Fruit fly (Drosophila melanogaster) ovary, adult (tissue): ENCODE results near the gene bard.

Source experiments
- CG17801 ChIP-seq: fragments of 200-800 bp; optimal IDR thresholded peaks from 2 replicates; lab custom pipeline; 2019; ENCODE audit warnings: missing biosample characterization, mild to moderate bottlenecking, missing genetic modification characterization, moderate library complexity; ENCODE audit not compliant: partially characterized antibody

bard gene

dm6 chr3R:18088238-18088637 lies 7.4 kb downstream of the bard start:
- TF ChIP-seq CG17801 (GFP tag; lab: Kevin White, UChicago) = no peak

- TF ChIP-seq CG17801 (GFP tag; lab: Kevin White, UChicago) = no peak
Observed at dm6 chr3R:18089448-18089847, 8.6 kb downstream of the bard start.

DNA sequence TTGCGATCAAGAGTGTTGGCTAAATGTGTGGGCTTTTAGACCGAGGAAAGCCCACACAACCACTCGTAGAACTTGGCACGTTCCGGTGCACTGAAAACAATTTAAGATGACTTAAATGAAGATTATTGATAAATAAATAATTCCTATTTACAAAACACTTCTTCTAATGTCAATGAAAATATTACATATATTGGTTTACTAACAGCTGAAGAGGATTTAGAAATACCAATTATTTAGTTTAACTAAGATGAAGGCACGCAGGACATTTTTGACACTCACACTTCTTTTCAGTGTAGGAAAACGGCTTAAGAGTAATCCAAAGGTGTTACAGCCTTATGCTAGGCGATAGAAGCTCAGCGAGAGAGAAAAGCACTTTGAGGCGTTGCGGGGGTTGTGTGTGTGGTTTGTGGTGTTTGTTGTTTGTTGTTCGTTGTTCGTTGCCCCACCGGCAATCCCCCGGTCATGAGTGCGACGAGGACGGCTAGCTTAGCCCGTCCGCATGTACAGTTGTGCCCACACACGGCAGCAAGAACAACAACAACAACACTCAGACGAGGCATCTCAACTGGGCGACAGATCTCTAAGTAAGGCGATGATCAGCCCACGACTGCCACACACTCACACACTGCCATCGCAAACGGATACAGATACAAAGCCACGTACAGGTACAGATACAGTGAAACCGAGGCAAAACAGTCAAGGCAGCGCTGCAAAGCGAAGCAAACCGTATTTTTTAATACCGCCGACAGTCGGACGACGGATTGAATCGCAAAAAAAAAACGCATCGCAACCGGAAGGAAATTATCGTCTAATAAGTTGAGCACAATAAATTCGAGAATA lies 9.4 kb downstream of the bard start, which contains the start of gene sr:
Gene sr, plus strand, starts transcription at position 790 of the 840 bp plus-strand sequence.
- TF ChIP-seq CG17801 (GFP tag; lab: Kevin White, UChicago) = no peak

dm6 chr3R:18094649-18095048 lies 13.8 kb downstream of the bard start:
- no peak for TF ChIP-seq CG17801 (GFP tag; lab: Kevin White, UChicago)

dm6 chr3R:18097531-18097930 lies 16.7 kb downstream of the bard start:
- TF ChIP-seq CG17801 (GFP tag; lab: Kevin White, UChicago) = no peak

- no peak for TF ChIP-seq CG17801 (GFP tag; lab: Kevin White, UChicago)
Observed at dm6 chr3R:18103196-18103809, 22.5 kb downstream of the bard start.

dm6 chr3R:18104261-18104792 lies 23.5 kb downstream of the bard start:
- TF ChIP-seq CG17801 (GFP tag; lab: Kevin White, UChicago) = no peak

DNA sequence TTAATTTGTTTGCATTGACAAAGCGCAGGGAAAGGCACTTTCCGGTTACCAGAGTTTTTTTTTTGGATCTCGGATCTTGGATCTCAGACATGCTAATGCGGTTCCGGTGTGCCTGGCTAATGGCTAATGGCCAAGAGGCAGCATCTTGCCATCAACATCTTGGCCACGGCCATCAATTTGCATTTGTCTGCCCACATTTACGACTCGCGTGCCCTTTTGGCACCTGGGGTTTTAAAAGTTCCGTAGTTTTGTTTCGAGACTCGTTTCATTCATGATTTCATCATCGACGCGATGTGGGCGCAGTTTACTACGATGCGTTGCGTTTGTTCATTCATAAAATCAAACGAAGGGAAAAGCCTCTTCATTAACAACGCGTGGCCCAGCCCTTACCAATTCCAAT lies 25.3 kb downstream of the bard start:
- TF ChIP-seq CG17801 (GFP tag; lab: Kevin White, UChicago) = no peak

DNA sequence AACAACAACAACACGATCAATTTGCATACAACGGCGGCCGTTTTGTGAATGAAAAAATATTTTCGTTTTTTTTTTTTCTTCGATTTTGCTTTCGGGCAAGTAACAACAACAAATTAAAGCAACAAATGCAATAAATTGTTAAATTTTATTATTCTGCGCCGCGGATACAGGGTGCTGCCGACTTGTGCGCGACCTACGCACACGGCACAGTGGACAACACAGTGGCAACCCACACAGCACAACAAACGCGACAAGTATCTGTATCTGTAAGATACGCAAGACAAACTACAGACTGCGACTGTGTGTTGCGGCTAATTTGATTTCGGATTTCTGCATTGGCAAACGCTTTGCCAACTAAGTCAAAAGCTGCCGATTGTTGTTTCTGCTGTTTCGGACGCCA lies 26.7 kb downstream of the bard start:
- no peak for TF ChIP-seq CG17801 (GFP tag; lab: Kevin White, UChicago)

DNA sequence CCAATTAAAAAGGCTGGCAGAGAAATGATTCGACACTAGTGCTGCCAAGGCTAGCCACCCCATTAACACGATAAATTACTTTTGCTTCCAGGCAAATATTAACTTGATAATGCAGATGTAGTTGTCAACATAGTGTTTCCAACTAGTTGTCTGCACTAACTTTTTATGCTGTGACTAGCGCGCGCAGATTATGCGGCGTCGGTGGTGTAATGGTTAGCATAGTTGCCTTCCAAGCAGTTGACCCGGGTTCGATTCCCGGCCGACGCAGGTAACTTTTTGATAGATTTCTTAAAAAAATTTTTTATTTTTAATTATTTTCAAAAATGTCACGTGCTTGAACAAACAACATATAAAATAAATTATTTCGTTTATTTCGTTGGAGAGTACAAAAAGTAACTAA lies 27.6 kb downstream of the bard start:
- TF ChIP-seq CG17801 (GFP tag; lab: Kevin White, UChicago) = no peak

DNA sequence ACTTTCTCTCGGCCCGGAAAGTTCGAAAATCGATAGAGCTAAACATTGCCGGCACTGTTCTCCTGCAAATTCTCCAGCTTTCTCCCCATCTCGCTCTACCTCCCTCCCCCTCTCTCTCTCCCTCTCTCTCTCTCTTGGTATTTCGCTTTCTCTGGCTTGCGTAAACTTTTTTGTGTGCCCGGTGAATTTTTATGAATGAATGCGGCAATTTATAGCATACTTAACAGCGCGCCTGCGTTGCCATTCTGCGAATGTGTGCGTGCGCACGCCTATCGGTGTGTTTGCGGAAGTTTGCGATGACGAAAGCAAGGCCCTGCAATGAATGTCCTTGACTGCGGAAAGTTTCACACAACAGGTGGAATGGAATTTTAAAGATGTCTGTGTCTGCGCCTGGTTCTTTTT lies 30.9 kb downstream of the bard start:
- TF ChIP-seq CG17801 (GFP tag; lab: Kevin White, UChicago) = no peak

- no peak for TF ChIP-seq CG17801 (GFP tag; lab: Kevin White, UChicago)
Observed at dm6 chr3R:18114834-18115233, 34.0 kb downstream of the bard start.

DNA sequence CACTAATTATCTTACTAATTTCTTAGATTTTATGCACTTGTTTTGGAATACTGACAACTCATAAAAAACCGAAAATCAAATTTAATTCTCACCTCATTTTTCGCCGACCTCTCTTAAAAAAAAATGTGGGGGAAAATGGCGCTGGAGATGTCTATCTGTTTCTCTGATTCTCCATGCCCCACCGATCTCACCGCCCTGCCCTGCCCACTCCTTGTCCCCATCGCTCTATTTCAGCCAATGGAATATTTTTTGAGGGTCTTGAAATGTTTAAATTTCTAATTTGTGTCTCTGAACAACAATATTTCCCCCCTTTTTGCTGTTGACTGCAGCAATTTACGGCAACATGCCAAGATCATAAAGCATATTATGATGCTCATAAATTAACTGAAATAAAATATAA lies 36.7 kb downstream of the bard start:
- TF ChIP-seq CG17801 (GFP tag; lab: Kevin White, UChicago) = no peak

DNA sequence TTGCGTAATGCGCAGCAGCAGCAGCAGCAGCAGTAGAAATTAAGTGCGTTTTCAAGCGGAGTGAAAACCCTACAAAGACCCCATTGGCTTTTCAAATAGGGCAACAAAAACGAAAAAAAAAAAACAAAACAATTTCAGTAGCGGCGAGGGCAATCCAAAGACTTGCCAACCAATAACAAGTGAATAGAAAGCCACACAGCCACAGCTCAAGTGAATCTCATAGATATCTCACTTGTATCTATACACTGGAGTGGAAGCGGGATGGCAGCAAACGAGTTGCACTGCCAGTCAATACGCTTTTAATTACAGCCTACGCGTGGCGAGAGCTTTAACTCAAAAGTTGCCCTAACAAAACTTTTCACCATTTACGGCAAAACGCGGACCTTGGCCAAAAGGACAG lies 37.4 kb downstream of the bard start:
- no peak for TF ChIP-seq CG17801 (GFP tag; lab: Kevin White, UChicago)

DNA sequence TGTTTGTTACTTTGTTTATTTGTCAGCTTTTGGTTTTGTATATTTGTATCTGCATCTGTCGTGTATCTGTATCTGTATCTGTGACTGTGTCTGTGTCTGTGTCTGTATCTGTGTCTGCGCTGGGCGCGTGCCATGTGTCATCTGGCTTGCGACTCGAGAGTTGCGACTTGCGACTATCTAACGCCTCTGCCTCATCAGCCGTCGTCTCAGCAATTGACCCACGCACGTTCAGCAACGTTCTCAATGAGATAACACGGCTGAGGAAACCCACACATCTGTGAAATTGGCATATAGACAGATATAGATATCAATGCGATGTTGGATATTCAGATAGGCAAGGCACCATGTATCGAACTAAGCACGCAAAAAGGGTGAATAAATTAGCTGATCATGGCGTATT lies 37.8 kb downstream of the bard start:
- TF ChIP-seq CG17801 (GFP tag; lab: Kevin White, UChicago) = no peak
